In genomic region chrX:9957449-9957848, ce11 we compare ENCODE assay signal across 1 worm cellular context.
TF ChIP-seq lines count a peak whose summit lies in the region.

No protein-coding gene starts in this region.

TF ChIP-seq in whole organism, L1 larva, 84 proteins besides CTCF, POLR2A, EP300 and RAD21 (continued from another document):
- TF ChIP-seq dsc-1 (tag; optimal IDR thresholded peaks at IDR 0.05; lab: Kevin White, UChicago) (peak; percentile 35), hlh-4 (tag; optimal IDR thresholded peaks at IDR 0.05; lab: Kevin White, UChicago) (no peak), hlh-17 (GFP tag; optimal IDR thresholded peaks at IDR 0.05; lab: Kevin White, UChicago; ENCODE audit: borderline replicate concordance) (no peak), pag-3 (tag; optimal IDR thresholded peaks at IDR 0.05; lab: Kevin White, UChicago; ENCODE audit: borderline replicate concordance, insufficient read depth) (no peak), unc-130 (tag; optimal IDR thresholded peaks at IDR 0.05; lab: Kevin White, UChicago) (no peak)
